Worm (Caenorhabditis elegans) whole organism, L3 larva: ENCODE data around the gene sec-6.

Experiments
- ama-1 ChIP-seq: fragments of 150-350 bp; optimal IDR thresholded peaks from 2 replicates; lab custom pipeline; 2018
- ceh-16 ChIP-seq: sonication (generic microtip); optimal IDR thresholded peaks from 2 replicates; lab custom pipeline; 2017; ENCODE audit warnings: missing biosample characterization, missing genetic modification characterization
- ceh-28 ChIP-seq: fragments of 150-350 bp; optimal IDR thresholded peaks from 2 replicates; lab custom pipeline; 2014; ENCODE audit warnings: missing biosample characterization, missing genetic modification reagents, missing genetic modification characterization
- elt-3 ChIP-seq, 3 experiments: fragments of 150-350 bp in 1 of 3; sonication (generic microtip) in 2 of 3; optimal IDR thresholded peaks; 2 replicates in 2 of 3; 4 replicates in 1 of 3; lab custom pipeline; 2014 to 2017; ENCODE audit warnings: missing biosample characterization in 3 of 3, missing genetic modification characterization in 3 of 3
- eor-1 ChIP-seq, 2 experiments: fragments of 150-350 bp; optimal IDR thresholded peaks; 2 replicates each; lab custom pipeline; 2014 to 2018; ENCODE audit warnings: missing biosample characterization in 2 of 2, missing genetic modification characterization in 2 of 2
- lin-15B ChIP-seq: fragments of 150-350 bp; optimal IDR thresholded peaks from 2 replicates; lab custom pipeline; 2014; ENCODE audit warnings: missing biosample characterization, missing genetic modification characterization
- lsy-12 ChIP-seq: sonication (generic microtip); optimal IDR thresholded peaks from 2 replicates; lab custom pipeline; 2016; ENCODE audit warnings: mild to moderate bottlenecking, missing genetic modification characterization, missing compliant biosample characterization
- nhr-12 ChIP-seq: fragments of 150-350 bp; optimal IDR thresholded peaks from 2 replicates; lab custom pipeline; 2014; ENCODE audit warnings: missing biosample characterization, missing genetic modification characterization
- nhr-76 ChIP-seq: fragments of 150-350 bp; sonication (generic microtip); optimal IDR thresholded peaks from 5 replicates; lab custom pipeline; 2014; ENCODE audit warnings: missing biosample characterization, missing genetic modification characterization
- snpc-4 ChIP-seq: fragments of 150-350 bp; optimal IDR thresholded peaks from 2 replicates; lab custom pipeline; 2014; ENCODE audit warnings: missing biosample characterization, missing genetic modification characterization
- unc-39 ChIP-seq: sonication (generic microtip); optimal IDR thresholded peaks from 4 replicates; lab custom pipeline; 2017; ENCODE audit warnings: missing biosample characterization, missing genetic modification characterization

- TF ChIP-seq lin-15B: no peak
- TF ChIP-seq lsy-12: no peak
- TF ChIP-seq ama-1 (lab: Kevin White, UChicago): no peak
- no peak for TF ChIP-seq snpc-4 (tag; lab: Kevin White, UChicago)
- no peak for TF ChIP-seq ceh-28 (tag; lab: Kevin White, UChicago)
- TF ChIP-seq nhr-12 (tag; lab: Kevin White, UChicago): no peak
- TF ChIP-seq eor-1 (tag; optimal IDR thresholded peaks at IDR 0.05; lab: Kevin White, UChicago): no peak
- TF ChIP-seq unc-39 (tag; lab: Kevin White, UChicago): no peak
- TF ChIP-seq nhr-76: no peak
- no peak for TF ChIP-seq elt-3 (tag; optimal IDR thresholded peaks at IDR 0.05; lab: Kevin White, UChicago)
- no peak for TF ChIP-seq ceh-16 (tag; lab: Kevin White, UChicago)
Observed at ce11 chrII:5335370-5336034, 23.9 kb upstream of the sec-6 start.
